Worm (Caenorhabditis elegans) whole organism, L1 larva: Measurements from ENCODE around the gene F43G6.16.

Source experiments
- C04F5.9 ChIP-seq: sonication (generic microtip); optimal IDR thresholded peaks from 2 replicates; lab custom pipeline; 2016; ENCODE audit warnings: missing genetic modification characterization, missing compliant biosample characterization
- C16A3.4 ChIP-seq: fragments of 150-350 bp; optimal IDR thresholded peaks from 2 replicates; lab custom pipeline; 2014; ENCODE audit warnings: missing biosample characterization, missing genetic modification characterization
- F16B12.6 ChIP-seq: fragments of 150-350 bp; optimal IDR thresholded peaks from 2 replicates; lab custom pipeline; 2014; ENCODE audit warnings: missing biosample characterization, missing genetic modification characterization
- Y116A8C.19 ChIP-seq: sonication (generic microtip); optimal IDR thresholded peaks from 2 replicates; lab custom pipeline; 2016; ENCODE audit warnings: missing compliant biosample characterization, missing genetic modification characterization, borderline replicate concordance
- alr-1 ChIP-seq: fragments of 200-800 bp; sonication (Bioruptor generic); optimal IDR thresholded peaks from 2 replicates; lab custom pipeline; 2018; ENCODE audit warnings: borderline replicate concordance, mild to moderate bottlenecking, missing genetic modification characterization, missing compliant biosample characterization
- aly-2 ChIP-seq: fragments of 150-350 bp; optimal IDR thresholded peaks from 2 replicates; lab custom pipeline; 2014; ENCODE audit warnings: missing biosample characterization, missing genetic modification characterization
- blmp-1 ChIP-seq: fragments of 150-350 bp; optimal IDR thresholded peaks from 2 replicates; lab custom pipeline; 2014; ENCODE audit warnings: missing biosample characterization, missing genetic modification characterization
- ceh-8 ChIP-seq: fragments of 200-800 bp; sonication (Bioruptor generic); optimal IDR thresholded peaks from 2 replicates; lab custom pipeline; 2018; ENCODE audit warnings: mild to moderate bottlenecking, missing genetic modification characterization, moderate library complexity, missing compliant biosample characterization
- ceh-88 ChIP-seq: fragments of 200-800 bp; sonication (Bioruptor generic); IDR thresholded peaks from 2 replicates; pipeline ENCODE4 v1.3.6; 2022; ENCODE audit warnings: missing genetic modification characterization, missing compliant biosample characterization
- ceh-90 ChIP-seq: sonication (generic microtip); optimal IDR thresholded peaks from 2 replicates; lab custom pipeline; 2016; ENCODE audit warnings: missing genetic modification characterization, missing compliant biosample characterization
- ces-1 ChIP-seq: fragments of 150-350 bp; optimal IDR thresholded peaks from 2 replicates; lab custom pipeline; 2014; ENCODE audit warnings: missing biosample characterization, missing genetic modification reagents, missing genetic modification characterization
- dpl-1 ChIP-seq, 3 experiments: fragments of 150-350 bp in 2 of 3; sonication (generic microtip) in 1 of 3; optimal IDR thresholded peaks; 2 replicates each; lab custom pipeline; 2014 to 2017; ENCODE audit warnings: missing biosample characterization in 3 of 3, missing genetic modification characterization in 3 of 3, missing genetic modification reagents in 3 of 3
- efl-3 ChIP-seq: fragments of 200-800 bp; sonication (Bioruptor generic); optimal IDR thresholded peaks from 2 replicates; lab custom pipeline; 2018; ENCODE audit warnings: mild to moderate bottlenecking, missing genetic modification characterization, missing compliant biosample characterization
- egl-13 ChIP-seq: sonication (generic microtip); optimal IDR thresholded peaks from 2 replicates; lab custom pipeline; 2016; ENCODE audit warnings: missing genotype, missing genetic modification reagents, missing genetic modification characterization, missing compliant biosample characterization
- egl-27 ChIP-seq, 2 experiments: fragments of 150-350 bp in 1 of 2; sonication (generic microtip); optimal IDR thresholded peaks; 3 replicates each; lab custom pipeline; 2017 to 2018; ENCODE audit warnings: missing biosample characterization in 2 of 2, missing genetic modification characterization in 2 of 2, missing genetic modification reagents in 2 of 2
- elt-2 ChIP-seq: sonication (generic microtip); optimal IDR thresholded peaks from 2 replicates; lab custom pipeline; 2016; ENCODE audit warnings: missing genetic modification characterization, mild to moderate bottlenecking, inconsistent platforms, missing compliant biosample characterization, missing genetic modification reagents
- elt-3 ChIP-seq, 6 experiments: fragments of 150-350 bp in 1 of 6; sonication (generic microtip); optimal IDR thresholded peaks; 2 replicates each; lab custom pipeline; 2017 to 2018; ENCODE audit warnings: missing biosample characterization in 6 of 6, missing genetic modification characterization in 6 of 6, inconsistent platforms in 1 of 6
- fkh-10 ChIP-seq: sonication (generic microtip); optimal IDR thresholded peaks from 2 replicates; lab custom pipeline; 2017; ENCODE audit warnings: missing biosample characterization, missing genetic modification reagents, missing genetic modification characterization
- fkh-4 ChIP-seq: sonication (generic microtip); optimal IDR thresholded peaks from 2 replicates; lab custom pipeline; 2016; ENCODE audit warnings: missing compliant biosample characterization, missing genetic modification characterization, borderline replicate concordance
- fos-1 ChIP-seq: fragments of 150-350 bp; optimal IDR thresholded peaks from 2 replicates; lab custom pipeline; 2014; ENCODE audit warnings: missing biosample characterization, missing genetic modification characterization
- hlh-4 ChIP-seq: sonication (generic microtip); optimal IDR thresholded peaks from 2 replicates; lab custom pipeline; 2016; ENCODE audit warnings: mild to moderate bottlenecking, missing genetic modification characterization, missing compliant biosample characterization
- hpl-2 ChIP-seq: fragments of 150-350 bp; optimal IDR thresholded peaks from 2 replicates; lab custom pipeline; 2014; ENCODE audit warnings: missing biosample characterization, missing genetic modification reagents, missing genetic modification characterization
- isw-1 ChIP-seq: fragments of 200-800 bp; sonication (Bioruptor generic); IDR thresholded peaks from 2 replicates; pipeline ENCODE4 v1.3.6; 2022; ENCODE audit warnings: missing genetic modification characterization, missing compliant biosample characterization
- lin-15B ChIP-seq: fragments of 150-350 bp; sonication (generic microtip); optimal IDR thresholded peaks from 3 replicates; lab custom pipeline; 2014; ENCODE audit warnings: missing biosample characterization, missing genetic modification characterization
- lin-39 ChIP-seq: fragments of 150-350 bp; optimal IDR thresholded peaks from 2 replicates; lab custom pipeline; 2014; ENCODE audit warnings: missing biosample characterization, missing genetic modification reagents, missing genetic modification characterization
- lsy-2 ChIP-seq, 2 experiments: fragments of 150-350 bp; optimal IDR thresholded peaks; 2 replicates each; lab custom pipeline; 2014; ENCODE audit warnings: missing biosample characterization in 2 of 2, missing genetic modification characterization in 2 of 2
- mab-9 ChIP-seq: fragments of 200-800 bp; sonication (Bioruptor generic); IDR thresholded peaks from 2 replicates; pipeline ENCODE4 v1.3.6; 2022; ENCODE audit warnings: missing genetic modification reagents, missing genetic modification characterization, missing compliant biosample characterization
- mdl-1 ChIP-seq, 2 experiments: fragments of 150-350 bp; optimal IDR thresholded peaks; 2 replicates each; lab custom pipeline; 2014 to 2017; ENCODE audit warnings: missing biosample characterization in 2 of 2, missing genetic modification characterization in 2 of 2, inconsistent platforms in 1 of 2
- mef-2 ChIP-seq: fragments of 150-350 bp; optimal IDR thresholded peaks from 2 replicates; lab custom pipeline; 2014; ENCODE audit warnings: missing biosample characterization, missing genetic modification characterization
- mep-1 ChIP-seq: fragments of 150-350 bp; optimal IDR thresholded peaks from 2 replicates; lab custom pipeline; 2014; ENCODE audit warnings: missing biosample characterization, missing genetic modification characterization
- nhr-11 ChIP-seq: fragments of 150-350 bp; optimal IDR thresholded peaks from 2 replicates; lab custom pipeline; 2014; ENCODE audit warnings: missing biosample characterization, missing genetic modification characterization
- nhr-12 ChIP-seq: sonication (generic microtip); optimal IDR thresholded peaks from 2 replicates; lab custom pipeline; 2017; ENCODE audit warnings: missing biosample characterization, missing genetic modification characterization
- nhr-19 ChIP-seq: fragments of 200-800 bp; sonication (Bioruptor generic); conservative IDR thresholded peaks from 2 replicates; pipeline ENCODE4 v1.3.6; 2022; ENCODE audit warnings: missing genetic modification characterization, missing compliant biosample characterization
- nhr-20 ChIP-seq: sonication (generic microtip); optimal IDR thresholded peaks from 2 replicates; lab custom pipeline; 2016; ENCODE audit warnings: mild to moderate bottlenecking, missing genetic modification characterization, missing compliant biosample characterization
- nhr-237 ChIP-seq: fragments of 150-350 bp; optimal IDR thresholded peaks from 2 replicates; lab custom pipeline; 2014; ENCODE audit warnings: missing biosample characterization, missing genetic modification characterization
- nhr-28 ChIP-seq: fragments of 150-350 bp; optimal IDR thresholded peaks from 2 replicates; lab custom pipeline; 2014; ENCODE audit warnings: missing biosample characterization, missing genetic modification characterization
- nhr-71 ChIP-seq: sonication (generic microtip); optimal IDR thresholded peaks from 2 replicates; lab custom pipeline; 2016; ENCODE audit warnings: mild to moderate bottlenecking, missing genetic modification characterization, moderate library complexity, missing compliant biosample characterization
- nhr-84 ChIP-seq: sonication (generic microtip); optimal IDR thresholded peaks from 2 replicates; lab custom pipeline; 2017; ENCODE audit warnings: missing biosample characterization, missing genetic modification characterization
- nhr-90 ChIP-seq: sonication (generic microtip); optimal IDR thresholded peaks from 2 replicates; lab custom pipeline; 2016; ENCODE audit warnings: mild to moderate bottlenecking, missing genetic modification characterization, missing compliant biosample characterization; ENCODE audit not compliant: poor library complexity
- pax-3 ChIP-seq: fragments of 200-800 bp; sonication (Bioruptor generic); optimal IDR thresholded peaks from 2 replicates; lab custom pipeline; 2018; ENCODE audit warnings: mild to moderate bottlenecking, missing genetic modification characterization, moderate library complexity, missing compliant biosample characterization
- pqm-1 ChIP-seq: sonication (generic microtip); optimal IDR thresholded peaks from 3 replicates; lab custom pipeline; 2017; ENCODE audit warnings: missing biosample characterization, missing genetic modification characterization
- rnt-1 ChIP-seq: sonication (generic microtip); optimal IDR thresholded peaks from 2 replicates; lab custom pipeline; 2016; ENCODE audit warnings: mild to moderate bottlenecking, missing genetic modification characterization, moderate library complexity, missing compliant biosample characterization
- snpc-4 ChIP-seq: fragments of 150-350 bp; optimal IDR thresholded peaks from 2 replicates; lab custom pipeline; 2014; ENCODE audit warnings: missing biosample characterization, missing genetic modification characterization
- snu-23 ChIP-seq: sonication (generic microtip); optimal IDR thresholded peaks from 2 replicates; lab custom pipeline; 2016; ENCODE audit warnings: missing genetic modification characterization, missing compliant biosample characterization
- sptf-1 ChIP-seq: fragments of 150-350 bp; optimal IDR thresholded peaks from 2 replicates; lab custom pipeline; 2014; ENCODE audit warnings: missing biosample characterization, missing genetic modification characterization
- swsn-7 ChIP-seq: sonication (generic microtip); optimal IDR thresholded peaks from 2 replicates; lab custom pipeline; 2016; ENCODE audit warnings: missing genetic modification characterization, missing compliant biosample characterization
- tbx-2 ChIP-seq: sonication (generic microtip); optimal IDR thresholded peaks from 2 replicates; lab custom pipeline; 2016; ENCODE audit warnings: missing genetic modification characterization, missing compliant biosample characterization
- tlp-1 ChIP-seq: fragments of 150-350 bp; optimal IDR thresholded peaks from 2 replicates; lab custom pipeline; 2014; ENCODE audit warnings: missing biosample characterization, missing genetic modification characterization
- unc-30 ChIP-seq: sonication (generic microtip); optimal IDR thresholded peaks from 2 replicates; lab custom pipeline; 2017; ENCODE audit warnings: missing biosample characterization, missing genetic modification characterization
- unc-86 ChIP-seq: sonication (generic microtip); optimal IDR thresholded peaks from 2 replicates; lab custom pipeline; 2016; ENCODE audit warnings: missing genetic modification characterization, missing compliant biosample characterization
- unc-98 ChIP-seq: fragments of 200-800 bp; sonication (Bioruptor generic); IDR thresholded peaks from 2 replicates; pipeline ENCODE4 v1.3.6; 2022; ENCODE audit warnings: missing genetic modification characterization, missing compliant biosample characterization
- zag-1 ChIP-seq: fragments of 150-350 bp; optimal IDR thresholded peaks from 2 replicates; lab custom pipeline; 2014; ENCODE audit warnings: missing biosample characterization, missing genetic modification characterization
- zip-4 ChIP-seq: fragments of 200-800 bp; sonication (Bioruptor generic); optimal IDR thresholded peaks from 2 replicates; lab custom pipeline; 2018; ENCODE audit warnings: mild to moderate bottlenecking, missing genetic modification characterization, moderate library complexity, missing compliant biosample characterization
- ztf-11 ChIP-seq, 2 experiments: sonication (generic microtip); optimal IDR thresholded peaks; 2 replicates each; lab custom pipeline; 2016 to 2017; ENCODE audit warnings: missing genetic modification characterization in 2 of 2, missing biosample characterization in 1 of 2, missing compliant biosample characterization in 1 of 2

The F43G6.16 gene

DNA sequence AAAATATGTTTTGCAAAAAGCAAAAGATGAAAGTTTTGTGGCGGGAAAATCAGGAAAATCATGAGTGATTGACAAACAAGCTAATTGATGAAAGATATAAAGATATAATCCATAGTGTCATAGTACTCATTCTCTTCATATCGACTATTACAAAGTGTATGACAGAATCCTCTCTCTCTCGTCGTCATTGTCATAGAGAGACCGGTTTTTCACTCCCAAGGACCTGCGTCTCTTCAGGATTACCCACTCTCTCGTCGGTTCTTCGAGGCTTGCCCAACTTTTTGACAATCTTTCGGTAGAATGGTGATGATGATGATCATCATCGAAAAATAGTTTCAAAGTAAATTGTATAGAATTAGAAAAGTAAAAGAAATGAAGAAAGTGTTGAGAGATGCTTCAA lies 45.1 kb downstream of the F43G6.16 start (continued):
- TF ChIP-seq dpl-1 (GFP tag; optimal IDR thresholded peaks at IDR 0.05; lab: Kevin White, UChicago), result peak in 1 of 3 experiments; percentile 30
- no peak for TF ChIP-seq ces-1 (GFP tag; lab: Kevin White, UChicago)
- no peak for TF ChIP-seq aly-2 (tag; lab: Kevin White, UChicago)
- no peak for TF ChIP-seq hpl-2 (GFP tag; lab: Kevin White, UChicago)
- no peak for TF ChIP-seq lin-39 (tag; lab: Kevin White, UChicago)
- no peak for TF ChIP-seq elt-2 (tag; lab: Kevin White, UChicago)
- TF ChIP-seq nhr-90 (tag; lab: Kevin White, UChicago), result peak; percentile 62
- no peak for TF ChIP-seq fkh-10
- TF ChIP-seq nhr-84, result no peak
- TF ChIP-seq pqm-1 (tag; lab: Kevin White, UChicago), result no peak
- peak; percentile 41; the same call in 1 of the 2 replicates for TF ChIP-seq nhr-19
- TF ChIP-seq isw-1, result no peak
- TF ChIP-seq C04F5.9, result no peak
- peak; percentile 57 for TF ChIP-seq tbx-2 (tag; lab: Kevin White, UChicago)
- peak in 4 of 6 experiments; percentile 9 to 75 (median 52) for TF ChIP-seq elt-3 (tag; optimal IDR thresholded peaks at IDR 0.05; lab: Kevin White, UChicago)
- TF ChIP-seq mab-9 (GFP tag; lab: Robert Waterston, UW), result no peak
- no peak for TF ChIP-seq alr-1
- TF ChIP-seq nhr-28, result no peak
- TF ChIP-seq tlp-1 (tag; lab: Kevin White, UChicago), result no peak
- TF ChIP-seq nhr-237 (tag; lab: Kevin White, UChicago), result no peak
- TF ChIP-seq egl-13 (tag; lab: Kevin White, UChicago), result no peak
- no peak for TF ChIP-seq Y116A8C.19 (tag; lab: Kevin White, UChicago)
- no peak for TF ChIP-seq efl-3 (GFP tag; lab: Kevin White, UChicago)
- TF ChIP-seq unc-30 (tag; lab: Kevin White, UChicago), result no peak
- no peak for TF ChIP-seq F16B12.6
- no peak for TF ChIP-seq nhr-12
- peak; percentile 41 to 53 for TF ChIP-seq lsy-2 (tag; optimal IDR thresholded peaks at IDR 0.05; lab: Kevin White, UChicago)
- TF ChIP-seq swsn-7, result peak; percentile 22
- no peak for TF ChIP-seq lin-15B (tag; lab: Kevin White, UChicago)
- no peak for TF ChIP-seq ceh-8 (GFP tag; lab: Kevin White, UChicago)
- TF ChIP-seq fkh-4, result no peak
- TF ChIP-seq fos-1 (tag; lab: Kevin White, UChicago), result no peak
- peak; percentile 84 for TF ChIP-seq blmp-1 (tag; lab: Kevin White, UChicago)
- peak; percentile 60 for TF ChIP-seq mep-1
- no peak for TF ChIP-seq ceh-88
- peak; percentile 74 for TF ChIP-seq nhr-71
- TF ChIP-seq hlh-4, result no peak
- TF ChIP-seq zag-1 (tag; lab: Kevin White, UChicago), result no peak
- no peak for TF ChIP-seq C16A3.4 (tag; lab: Kevin White, UChicago)
- no peak for TF ChIP-seq nhr-11
- TF ChIP-seq snpc-4 (tag; lab: Kevin White, UChicago), result no peak
- no peak for TF ChIP-seq zip-4 (GFP tag; lab: Kevin White, UChicago)
- peak in 1 of 2 experiments; percentile 18 for TF ChIP-seq mdl-1 (tag; optimal IDR thresholded peaks at IDR 0.05; lab: Kevin White, UChicago)
- no peak for TF ChIP-seq unc-98 (GFP tag; lab: Robert Waterston, UW)
- peak; percentile 74 for TF ChIP-seq nhr-20 (tag; lab: Kevin White, UChicago)
- TF ChIP-seq unc-86 (tag; lab: Kevin White, UChicago), result no peak
- TF ChIP-seq ztf-11 (tag; optimal IDR thresholded peaks at IDR 0.05; lab: Kevin White, UChicago), result no peak
- TF ChIP-seq snu-23 (GFP tag; lab: Kevin White, UChicago), result peak; percentile 79
- TF ChIP-seq mef-2, result no peak
- TF ChIP-seq sptf-1 (tag; lab: Kevin White, UChicago), result no peak
- no peak for TF ChIP-seq ceh-90 (tag; lab: Kevin White, UChicago)
- no peak for TF ChIP-seq pax-3 (tag; lab: Kevin White, UChicago)
- no peak for TF ChIP-seq egl-27 (tag; optimal IDR thresholded peaks at IDR 0.05; lab: Kevin White, UChicago)
- peak; percentile 20 for TF ChIP-seq rnt-1 (tag; lab: Kevin White, UChicago)
